Worm (Caenorhabditis elegans) whole organism, early embryonic: Measurements from ENCODE around the gene C17E7.9.

Experiments
- B0310.2 ChIP-seq: sonication (generic microtip); optimal IDR thresholded peaks from 2 replicates; lab custom pipeline; 2016; ENCODE audit warnings: mild to moderate bottlenecking, missing genetic modification characterization, missing compliant biosample characterization
- F13C5.2 ChIP-seq: sonication (generic microtip); optimal IDR thresholded peaks from 2 replicates; lab custom pipeline; 2017; ENCODE audit warnings: mild to moderate bottlenecking, missing genetic modification characterization, inconsistent platforms, missing compliant biosample characterization
- aly-1 ChIP-seq: sonication (generic microtip); optimal IDR thresholded peaks from 2 replicates; lab custom pipeline; 2016; ENCODE audit warnings: missing genetic modification characterization, missing compliant biosample characterization
- ama-1 ChIP-seq: fragments of 150-350 bp; optimal IDR thresholded peaks from 2 replicates; lab custom pipeline; 2014
- ceh-13 ChIP-seq: fragments of 200-800 bp; sonication (Bioruptor generic); optimal IDR thresholded peaks from 2 replicates; lab custom pipeline; 2018; ENCODE audit warnings: mild to moderate bottlenecking, missing genetic modification characterization, missing compliant biosample characterization
- ceh-36 ChIP-seq: sonication (generic microtip); optimal IDR thresholded peaks from 2 replicates; lab custom pipeline; 2016; ENCODE audit warnings: missing genetic modification characterization, inconsistent platforms, missing compliant biosample characterization
- ets-7 ChIP-seq: sonication (generic microtip); optimal IDR thresholded peaks from 2 replicates; lab custom pipeline; 2016; ENCODE audit warnings: missing genotype, missing genetic modification characterization, missing compliant biosample characterization
- flt-1 ChIP-seq: fragments of 200-800 bp; sonication (Bioruptor generic); IDR thresholded peaks from 2 replicates; pipeline ENCODE4 v1.3.6; 2022; ENCODE audit warnings: missing genetic modification characterization, missing compliant biosample characterization
- hmbx-1 ChIP-seq: sonication (generic microtip); optimal IDR thresholded peaks from 2 replicates; lab custom pipeline; 2016; ENCODE audit warnings: mild to moderate bottlenecking, missing genetic modification characterization, missing compliant biosample characterization
- hmg-4 ChIP-seq: fragments of 200-800 bp; sonication (Bioruptor generic); optimal IDR thresholded peaks from 2 replicates; lab custom pipeline; 2018; ENCODE audit warnings: mild to moderate bottlenecking, missing genetic modification characterization, missing compliant biosample characterization
- hnd-1 ChIP-seq: sonication (generic microtip); optimal IDR thresholded peaks from 2 replicates; lab custom pipeline; 2016; ENCODE audit warnings: missing genetic modification characterization, missing compliant biosample characterization
- pes-1 ChIP-seq: fragments of 200-800 bp; sonication (Bioruptor generic); IDR thresholded peaks from 2 replicates; pipeline ENCODE4 v1.3.6; 2022; ENCODE audit warnings: missing genetic modification reagents, missing genetic modification characterization, missing compliant biosample characterization
- scrt-1 ChIP-seq: fragments of 200-800 bp; sonication (Bioruptor generic); IDR thresholded peaks from 2 replicates; pipeline ENCODE4 v1.3.6; 2022; ENCODE audit warnings: missing genetic modification characterization, missing compliant biosample characterization
- sea-1 ChIP-seq: fragments of 200-800 bp; sonication (Bioruptor generic); conservative IDR thresholded peaks from 2 replicates; pipeline ENCODE4 v1.3.6; 2022; ENCODE audit warnings: missing genetic modification characterization, missing compliant biosample characterization
- tbx-11 ChIP-seq: fragments of 200-800 bp; sonication (Bioruptor generic); IDR thresholded peaks from 2 replicates; pipeline ENCODE4 v1.3.6; 2022; ENCODE audit warnings: missing genetic modification characterization, missing compliant biosample characterization
- tbx-37 ChIP-seq: fragments of 200-800 bp; sonication (Bioruptor generic); conservative IDR thresholded peaks from 2 replicates; pipeline ENCODE4 v1.3.6; 2022; ENCODE audit warnings: missing genetic modification reagents, missing genetic modification characterization, missing compliant biosample characterization
- tra-4 ChIP-seq: sonication (generic microtip); optimal IDR thresholded peaks from 2 replicates; lab custom pipeline; 2017; ENCODE audit warnings: missing genetic modification characterization, missing compliant biosample characterization

The C17E7.9 gene

ce11 chrV:3878223-3878622, 12.4 kb downstream of the C17E7.9 start, which contains the start of gene nhr-159:
nhr-159 (minus strand) TSS chrV:3878323.
- TF ChIP-seq tra-4 (tag; lab: Kevin White, UChicago) (no peak), B0310.2 (tag; lab: Kevin White, UChicago) (no peak), pes-1 (no peak), ets-7 (tag; lab: Kevin White, UChicago) (no peak), ama-1 (no peak)

DNA sequence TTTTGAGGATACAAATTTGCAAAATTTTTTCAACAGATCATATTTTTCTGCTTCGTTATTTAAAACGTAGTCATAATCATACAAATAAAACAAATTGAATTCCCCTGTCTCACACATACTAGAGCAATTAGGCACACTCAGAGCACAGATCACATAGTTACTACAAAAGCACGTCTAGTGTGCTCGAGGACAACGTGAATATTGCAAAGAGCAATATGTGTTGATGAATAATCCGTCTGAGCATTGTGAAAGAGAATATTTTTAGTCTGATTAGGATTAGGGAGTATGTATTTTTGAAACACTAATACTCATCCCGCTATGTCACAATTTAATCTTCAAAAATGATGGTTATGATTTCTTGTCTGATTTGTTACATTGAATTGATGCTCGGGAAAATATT, 13.4 kb downstream of the C17E7.9 start:
- no peak for TF ChIP-seq tra-4 (tag; lab: Kevin White, UChicago)
- no peak for TF ChIP-seq hmbx-1 (tag; lab: Kevin White, UChicago)
- TF ChIP-seq hnd-1 (tag; lab: Kevin White, UChicago): no peak
- no peak for TF ChIP-seq ceh-36 (tag; lab: Kevin White, UChicago)
- no peak for TF ChIP-seq aly-1 (tag; lab: Kevin White, UChicago)
- TF ChIP-seq tbx-37 (GFP tag; lab: Robert Waterston, UW): no peak
- TF ChIP-seq scrt-1 (GFP tag; lab: Robert Waterston, UW): no peak
- no peak for TF ChIP-seq ets-7 (tag; lab: Kevin White, UChicago)
- TF ChIP-seq flt-1 (GFP tag; lab: Robert Waterston, UW): no peak
- no peak for TF ChIP-seq tbx-11 (GFP tag; lab: Robert Waterston, UW)
- TF ChIP-seq hmg-4 (GFP tag; lab: Kevin White, UChicago): no peak
- no peak for TF ChIP-seq pes-1
- no peak for TF ChIP-seq B0310.2 (tag; lab: Kevin White, UChicago)

DNA sequence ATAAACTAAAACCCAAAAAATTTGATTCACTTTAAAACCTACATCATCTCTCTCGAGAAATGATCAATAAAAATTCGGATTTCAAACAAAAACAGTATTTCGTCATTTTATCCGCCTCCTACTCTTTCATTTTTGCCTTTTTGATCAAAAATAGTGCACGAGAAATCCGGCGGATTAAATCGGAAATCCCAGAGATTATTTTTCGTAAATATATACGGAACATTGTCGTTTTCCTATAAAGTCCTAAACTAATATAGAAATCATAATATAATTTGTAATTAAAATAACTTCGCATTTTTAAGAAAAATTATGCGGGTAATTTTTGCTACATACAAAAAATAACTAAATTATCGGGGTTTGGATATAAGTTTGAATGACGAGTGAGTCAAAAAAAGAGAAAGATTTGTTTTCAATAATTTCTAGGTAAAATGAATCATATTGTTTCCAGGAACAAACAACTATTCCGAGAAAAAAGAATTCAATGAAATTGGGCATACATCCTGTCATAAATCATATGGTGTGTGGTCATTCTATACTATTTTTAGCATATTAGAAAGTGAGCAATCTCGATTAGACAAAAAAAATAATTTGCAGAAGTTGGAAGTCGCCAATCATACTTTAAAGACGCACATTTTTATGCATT, 16.4 kb downstream of the C17E7.9 start, which contains the start of gene nhr-158:
nhr-158 (minus strand) TSS at position 51 of the 643 bp plus-strand sequence.
- no peak for TF ChIP-seq ceh-13 (GFP tag; lab: Kevin White, UChicago)
- TF ChIP-seq hmg-4 (GFP tag; lab: Kevin White, UChicago): no peak
- TF ChIP-seq sea-1 (GFP tag; lab: Robert Waterston, UW): no peak
- no peak for TF ChIP-seq B0310.2 (tag; lab: Kevin White, UChicago)
- TF ChIP-seq scrt-1 (GFP tag; lab: Robert Waterston, UW): no peak
- TF ChIP-seq tra-4 (tag; lab: Kevin White, UChicago): no peak
- no peak for TF ChIP-seq flt-1 (GFP tag; lab: Robert Waterston, UW)
- TF ChIP-seq hmbx-1 (tag; lab: Kevin White, UChicago): no peak
- no peak for TF ChIP-seq tbx-11 (GFP tag; lab: Robert Waterston, UW)
- TF ChIP-seq hnd-1 (tag; lab: Kevin White, UChicago): no peak
- TF ChIP-seq ceh-36 (tag; lab: Kevin White, UChicago): no peak

DNA sequence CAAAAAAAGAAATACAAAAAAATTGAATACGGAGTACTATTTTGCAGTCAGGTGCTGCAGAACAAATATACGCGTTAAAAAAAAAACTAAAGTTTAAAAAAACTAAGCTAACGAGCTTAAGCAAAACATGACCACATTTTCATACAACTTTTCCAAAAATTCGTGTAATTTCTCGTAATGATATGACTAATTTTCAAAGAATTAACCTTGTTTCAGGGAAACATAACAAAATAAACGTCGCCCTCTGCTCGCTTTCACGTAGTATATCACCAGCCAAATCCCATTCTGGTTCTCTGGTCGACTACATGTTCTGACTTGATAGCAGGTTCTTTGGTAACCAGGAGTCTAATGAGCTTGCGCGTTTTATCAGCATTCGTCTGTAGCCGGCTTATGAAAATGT, 20.3 kb downstream of the C17E7.9 start:
- no peak for TF ChIP-seq ets-7 (tag; lab: Kevin White, UChicago)
- TF ChIP-seq aly-1 (tag; lab: Kevin White, UChicago): no peak
- no peak for TF ChIP-seq ceh-13 (GFP tag; lab: Kevin White, UChicago)

- TF ChIP-seq pes-1 (no peak), F13C5.2 (no peak), ceh-13 (GFP tag; lab: Kevin White, UChicago) (no peak), tbx-37 (GFP tag; lab: Robert Waterston, UW) (no peak), tbx-11 (GFP tag; lab: Robert Waterston, UW) (no peak), hmbx-1 (tag; lab: Kevin White, UChicago) (no peak), hnd-1 (tag; lab: Kevin White, UChicago) (no peak), B0310.2 (tag; lab: Kevin White, UChicago) (no peak), ets-7 (tag; lab: Kevin White, UChicago) (no peak), sea-1 (GFP tag; lab: Robert Waterston, UW) (no peak), flt-1 (GFP tag; lab: Robert Waterston, UW) (no peak), scrt-1 (GFP tag; lab: Robert Waterston, UW) (no peak)
Measured at ce11 chrV:3868905-3869304, 21.8 kb downstream of the C17E7.9 start, which contains the start of gene nhr-157. nhr-157 (minus strand) TSS chrV:3869005.

ce11 chrV:3865273-3865672, 25.4 kb downstream of the C17E7.9 start:
- no peak for TF ChIP-seq pes-1
- TF ChIP-seq B0310.2 (tag; lab: Kevin White, UChicago): no peak
- TF ChIP-seq ets-7 (tag; lab: Kevin White, UChicago): no peak
- TF ChIP-seq scrt-1 (GFP tag; lab: Robert Waterston, UW): no peak
- TF ChIP-seq aly-1 (tag; lab: Kevin White, UChicago): no peak
- no peak for TF ChIP-seq ceh-36 (tag; lab: Kevin White, UChicago)
- TF ChIP-seq hnd-1 (tag; lab: Kevin White, UChicago): no peak
- no peak for TF ChIP-seq tbx-11 (GFP tag; lab: Robert Waterston, UW)
- no peak for TF ChIP-seq sea-1 (GFP tag; lab: Robert Waterston, UW)
- no peak for TF ChIP-seq tbx-37 (GFP tag; lab: Robert Waterston, UW)
- TF ChIP-seq tra-4 (tag; lab: Kevin White, UChicago): no peak

DNA sequence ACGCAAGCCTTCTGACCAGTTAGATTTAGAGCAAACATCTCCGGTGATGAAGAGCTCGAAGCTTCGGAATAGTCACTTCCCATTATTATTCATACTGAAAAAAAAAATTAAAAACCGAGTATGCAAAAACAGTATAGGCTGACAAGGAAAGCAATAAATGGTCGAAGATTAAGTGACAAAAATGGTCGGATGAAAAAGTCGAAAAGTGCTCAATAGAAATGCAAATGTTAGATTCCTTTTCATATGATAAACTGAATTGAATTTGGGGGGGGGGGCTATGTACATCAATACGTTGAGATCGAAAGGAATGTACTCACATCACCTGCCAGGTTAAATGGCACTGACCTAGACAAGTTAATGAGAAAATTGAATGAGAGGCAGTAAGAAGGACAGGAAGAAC, 27.8 kb downstream of the C17E7.9 start, which contains the start of gene nhr-187:
nhr-187 (minus strand) TSS at position 101 of the 400 bp plus-strand sequence.
- TF ChIP-seq hmbx-1 (tag; lab: Kevin White, UChicago): no peak
- TF ChIP-seq ets-7 (tag; lab: Kevin White, UChicago): no peak
- no peak for TF ChIP-seq aly-1 (tag; lab: Kevin White, UChicago)
- TF ChIP-seq scrt-1 (GFP tag; lab: Robert Waterston, UW): no peak
- no peak for TF ChIP-seq tra-4 (tag; lab: Kevin White, UChicago)
- no peak for TF ChIP-seq pes-1
- no peak for TF ChIP-seq flt-1 (GFP tag; lab: Robert Waterston, UW)
- no peak for TF ChIP-seq tbx-37 (GFP tag; lab: Robert Waterston, UW)
- no peak for TF ChIP-seq hnd-1 (tag; lab: Kevin White, UChicago)
- no peak for TF ChIP-seq ama-1
- no peak for TF ChIP-seq B0310.2 (tag; lab: Kevin White, UChicago)
- no peak for TF ChIP-seq tbx-11 (GFP tag; lab: Robert Waterston, UW)
- no peak for TF ChIP-seq hmg-4 (GFP tag; lab: Kevin White, UChicago)
- no peak for TF ChIP-seq ceh-36 (tag; lab: Kevin White, UChicago)
- TF ChIP-seq F13C5.2: no peak
- TF ChIP-seq ceh-13 (GFP tag; lab: Kevin White, UChicago): no peak
- TF ChIP-seq sea-1 (GFP tag; lab: Robert Waterston, UW): no peak
